Worm (Caenorhabditis elegans): ENCODE data around the gene Y54F10BM.23.

Y54F10BM.23 gene

ce11 chrIII:2291139-2291538, 11.8 kb upstream of the Y54F10BM.23 start, which contains the start of gene fbxa-219:
fbxa-219 (plus strand) TSS chrIII:2291415.
- no peak for TF ChIP-seq ztf-23 (GFP tag; IDR thresholded peaks at IDR 0.05)
- TF ChIP-seq T22C8.4 (GFP tag; IDR thresholded peaks at IDR 0.05), result no peak
- no peak for TF ChIP-seq flt-1 (GFP tag; IDR thresholded peaks at IDR 0.05)
- TF ChIP-seq klf-2 (GFP tag; conservative IDR thresholded peaks at IDR 0.05), result no peak
- TF ChIP-seq ref-1 (GFP tag; conservative IDR thresholded peaks at IDR 0.05), result no peak
- TF ChIP-seq tab-1 (GFP tag; IDR thresholded peaks at IDR 0.05), result no peak
- TF ChIP-seq med-1 (GFP tag; optimal IDR thresholded peaks at IDR 0.05; ENCODE audit: insufficient read depth), result no peak
- no peak for TF ChIP-seq ztf-29 (GFP tag; IDR thresholded peaks at IDR 0.05)
- no peak for TF ChIP-seq cog-1 (tag; optimal IDR thresholded peaks at IDR 0.05)

DNA sequence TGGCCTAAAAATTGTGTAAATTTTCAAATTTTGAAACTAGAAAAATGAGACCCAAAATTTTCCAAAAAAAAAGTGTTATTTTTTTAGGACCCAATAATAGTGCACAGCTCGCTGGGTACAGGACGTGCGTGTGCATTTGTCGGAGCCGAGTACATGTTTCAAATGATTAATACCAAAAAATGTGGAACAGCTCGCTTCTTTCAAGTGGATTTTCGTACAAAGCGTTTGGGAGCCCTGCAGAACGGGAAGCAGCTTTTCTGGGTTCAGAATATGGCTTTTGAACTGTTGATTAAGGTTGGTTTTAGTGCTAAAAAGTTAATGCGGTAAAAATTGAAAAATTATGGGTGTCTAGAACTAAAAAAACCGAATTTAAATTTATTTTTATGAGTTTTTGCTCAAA, 8.9 kb upstream of the Y54F10BM.23 start:
- TF ChIP-seq ztf-23 (GFP tag; IDR thresholded peaks at IDR 0.05) (no peak), klf-2 (GFP tag; conservative IDR thresholded peaks at IDR 0.05) (no peak), med-1 (GFP tag; optimal IDR thresholded peaks at IDR 0.05; ENCODE audit: insufficient read depth) (no peak), T22C8.4 (GFP tag; IDR thresholded peaks at IDR 0.05) (no peak)

ce11 chrIII:2283341-2283847, 4.0 kb upstream of the Y54F10BM.23 start:
- no peak for TF ChIP-seq med-1 (GFP tag; optimal IDR thresholded peaks at IDR 0.05; ENCODE audit: insufficient read depth)
- no peak for TF ChIP-seq ztf-23 (GFP tag; IDR thresholded peaks at IDR 0.05)
- no peak for TF ChIP-seq ztf-29 (GFP tag; IDR thresholded peaks at IDR 0.05)
- TF ChIP-seq T22C8.4 (GFP tag; IDR thresholded peaks at IDR 0.05), result peak; percentile 97
- TF ChIP-seq ref-1 (GFP tag; conservative IDR thresholded peaks at IDR 0.05), result no peak
- no peak for TF ChIP-seq flt-1 (GFP tag; IDR thresholded peaks at IDR 0.05)

ce11 chrIII:2281975-2282957, 2.9 kb upstream of the Y54F10BM.23 start, which contains the start of gene Y54F10BM.3:
Y54F10BM.3 (plus strand) TSS chrIII:2282025.
- TF ChIP-seq tab-1 (GFP tag; IDR thresholded peaks at IDR 0.05) (no peak), ref-1 (GFP tag; conservative IDR thresholded peaks at IDR 0.05) (no peak), T22C8.4 (GFP tag; IDR thresholded peaks at IDR 0.05) (peak; percentile 98), ztf-29 (GFP tag; IDR thresholded peaks at IDR 0.05) (no peak), cog-1 (tag; optimal IDR thresholded peaks at IDR 0.05) (no peak)

- no peak for TF ChIP-seq cog-1 (tag; optimal IDR thresholded peaks at IDR 0.05)
- TF ChIP-seq ztf-23 (GFP tag; IDR thresholded peaks at IDR 0.05), result no peak
Measured at ce11 chrIII:2280569-2280968, 1.2 kb upstream of the Y54F10BM.23 start, which contains the start of gene Y54F10BM.22. Y54F10BM.22 (plus strand) TSS chrIII:2280899.

ce11 chrIII:2276842-2277241, 2.5 kb downstream of the Y54F10BM.23 start, which contains the start of gene Y54F10BM.21:
Y54F10BM.21 (plus strand) TSS chrIII:2277142.
- TF ChIP-seq ref-1 (GFP tag; conservative IDR thresholded peaks at IDR 0.05), result no peak
- TF ChIP-seq cog-1 (tag; optimal IDR thresholded peaks at IDR 0.05), result no peak
- TF ChIP-seq klf-2 (GFP tag; conservative IDR thresholded peaks at IDR 0.05), result no peak
- TF ChIP-seq T22C8.4 (GFP tag; IDR thresholded peaks at IDR 0.05), result no peak
- TF ChIP-seq med-1 (GFP tag; optimal IDR thresholded peaks at IDR 0.05; ENCODE audit: insufficient read depth), result no peak

DNA sequence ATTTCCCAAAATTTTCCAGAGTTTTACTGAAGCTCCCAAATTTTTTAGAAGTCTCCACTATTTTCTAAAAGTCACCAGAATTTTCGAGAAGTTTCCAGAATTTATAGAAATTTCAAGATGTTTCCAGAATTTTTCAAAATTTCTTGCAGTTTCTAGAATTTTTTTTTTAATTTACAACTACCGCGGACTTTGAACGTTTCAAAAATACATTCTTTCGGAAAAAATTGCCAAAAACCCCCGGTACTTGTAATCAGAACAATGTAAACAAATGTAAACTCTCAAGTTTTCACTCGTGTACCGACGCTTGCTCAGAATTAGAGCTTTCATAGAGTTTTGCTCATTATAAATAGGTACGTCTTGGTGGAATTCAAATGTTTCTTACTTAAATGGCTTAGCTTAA, 6.6 kb downstream of the Y54F10BM.23 start, which contains the start of gene fbxa-39:
Gene fbxa-39, plus strand, starts transcription at position 301 of the 400 bp plus-strand sequence.
- TF ChIP-seq cog-1 (tag; optimal IDR thresholded peaks at IDR 0.05) (no peak), ref-1 (GFP tag; conservative IDR thresholded peaks at IDR 0.05) (no peak), tab-1 (GFP tag; IDR thresholded peaks at IDR 0.05) (no peak), flt-1 (GFP tag; IDR thresholded peaks at IDR 0.05) (no peak), T22C8.4 (GFP tag; IDR thresholded peaks at IDR 0.05) (no peak), klf-2 (GFP tag; conservative IDR thresholded peaks at IDR 0.05) (no peak), med-1 (GFP tag; optimal IDR thresholded peaks at IDR 0.05; ENCODE audit: insufficient read depth) (no peak), ztf-29 (GFP tag; IDR thresholded peaks at IDR 0.05) (no peak), ztf-23 (GFP tag; IDR thresholded peaks at IDR 0.05) (no peak)

DNA sequence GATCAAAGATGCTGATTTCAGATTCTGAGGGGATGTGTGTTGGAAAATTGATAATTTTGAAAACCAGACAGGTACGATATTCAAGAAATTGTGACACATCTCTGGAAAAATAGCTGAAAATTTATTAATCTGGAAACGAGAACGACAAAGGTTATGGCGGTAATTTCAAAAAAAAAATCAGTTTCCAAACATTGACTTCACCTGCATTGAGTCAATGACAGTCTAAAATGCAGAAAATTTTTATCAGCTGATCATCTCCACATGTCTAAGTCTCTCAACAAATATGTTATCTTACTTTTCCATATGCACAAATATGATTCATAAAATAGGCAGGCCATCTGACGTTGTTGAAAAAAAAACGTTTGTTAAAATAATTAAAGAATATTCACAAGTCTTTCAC, 7.3 kb downstream of the Y54F10BM.23 start, which contains the start of gene fbxa-48:
Gene fbxa-48, minus strand, starts transcription at position 101 of the 400 bp plus-strand sequence.
- TF ChIP-seq ztf-29 (GFP tag; IDR thresholded peaks at IDR 0.05) (no peak), tab-1 (GFP tag; IDR thresholded peaks at IDR 0.05) (no peak), cog-1 (tag; optimal IDR thresholded peaks at IDR 0.05) (no peak), ref-1 (GFP tag; conservative IDR thresholded peaks at IDR 0.05) (no peak), ztf-23 (GFP tag; IDR thresholded peaks at IDR 0.05) (no peak)

DNA sequence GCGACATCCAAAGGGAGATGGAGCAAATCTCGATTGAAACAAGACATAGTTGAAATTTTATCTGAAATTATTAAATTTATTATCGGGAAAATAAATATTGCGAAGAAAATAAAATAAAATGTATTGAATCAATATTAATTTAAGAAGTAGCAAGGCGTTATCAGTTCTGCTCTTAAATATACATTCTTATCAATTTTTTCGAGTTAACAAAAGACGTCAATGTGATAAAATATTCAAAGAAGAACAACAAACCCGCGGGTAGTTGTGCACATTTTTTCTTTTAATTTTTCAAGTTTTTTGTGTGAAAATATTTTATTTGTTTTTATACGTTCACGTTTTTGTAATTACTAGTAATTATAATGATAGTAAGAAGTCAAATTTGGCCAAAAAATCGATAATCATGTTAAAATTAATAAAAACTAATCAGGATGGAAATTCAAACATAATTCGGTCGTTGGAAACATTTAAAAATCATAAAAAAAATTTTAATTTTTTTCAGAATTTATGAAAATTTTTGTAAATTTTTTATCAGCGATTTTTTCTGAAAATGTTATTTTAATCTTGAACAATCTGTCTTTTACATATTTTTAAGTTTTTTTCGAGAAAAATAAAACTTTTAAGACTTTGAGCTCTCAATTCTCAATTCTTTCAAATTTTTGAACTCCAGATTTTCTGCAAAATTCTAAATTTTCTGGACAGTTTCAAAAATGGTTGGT, 13.2 kb downstream of the Y54F10BM.23 start, which contains the start of gene fbxa-9:
Gene fbxa-9, plus strand, starts transcription at position 666 of the 716 bp plus-strand sequence.
- TF ChIP-seq flt-1 (GFP tag; IDR thresholded peaks at IDR 0.05) (no peak), ztf-23 (GFP tag; IDR thresholded peaks at IDR 0.05) (no peak), klf-2 (GFP tag; conservative IDR thresholded peaks at IDR 0.05) (no peak), med-1 (GFP tag; optimal IDR thresholded peaks at IDR 0.05; ENCODE audit: insufficient read depth) (no peak)

DNA sequence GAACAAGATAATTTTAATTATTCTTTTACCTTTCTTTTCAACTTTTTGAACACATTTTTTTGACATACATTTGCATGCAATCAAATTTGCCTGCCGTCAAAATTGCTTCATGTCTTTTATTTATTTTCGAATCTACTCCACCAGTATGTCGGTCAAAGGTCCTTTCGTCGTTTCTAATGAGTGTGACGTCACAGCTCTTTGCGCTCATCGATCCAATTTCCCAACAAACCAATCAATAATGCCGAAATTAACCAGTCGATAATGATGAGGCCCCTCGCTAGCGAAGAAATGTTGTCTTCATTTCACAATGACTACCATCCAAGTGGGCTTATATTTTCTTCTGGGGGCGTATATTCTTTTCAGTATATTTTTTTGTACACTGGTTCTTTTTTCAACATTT, 16.4 kb downstream of the Y54F10BM.23 start, which contains the start of gene Y54F10BM.6:
Gene Y54F10BM.6, plus strand, starts transcription at position 301 of the 400 bp plus-strand sequence.
- TF ChIP-seq flt-1 (GFP tag; IDR thresholded peaks at IDR 0.05), result no peak
- no peak for TF ChIP-seq ztf-29 (GFP tag; IDR thresholded peaks at IDR 0.05)
- no peak for TF ChIP-seq ref-1 (GFP tag; conservative IDR thresholded peaks at IDR 0.05)
- no peak for TF ChIP-seq cog-1 (tag; optimal IDR thresholded peaks at IDR 0.05)
- TF ChIP-seq med-1 (GFP tag; optimal IDR thresholded peaks at IDR 0.05; ENCODE audit: insufficient read depth), result no peak
- no peak for TF ChIP-seq T22C8.4 (GFP tag; IDR thresholded peaks at IDR 0.05)
- TF ChIP-seq klf-2 (GFP tag; conservative IDR thresholded peaks at IDR 0.05), result no peak
- TF ChIP-seq tab-1 (GFP tag; IDR thresholded peaks at IDR 0.05), result no peak
- TF ChIP-seq ztf-23 (GFP tag; IDR thresholded peaks at IDR 0.05), result no peak

Data from whole organism, midembryonic.